Fruit fly (Drosophila melanogaster): ENCODE measurements around the gene syd.
A peak's percentile ranks its signal among the peaks of the same experiment; 100 is the strongest.

Gene syd

dm6 chr3L:7935933-7936494 is at the start of gene syd, which contains the start of gene Srp9:
Gene syd, minus strand, starts transcription at chr3L:7936120.
Gene Srp9, plus strand, starts transcription at chr3L:7936373.
- TF ChIP-seq CG10348 (GFP tag; IDR thresholded peaks at IDR 0.05) = no peak
- no peak for TF ChIP-seq Snoo (tag; optimal IDR thresholded peaks at IDR 0.05)
- TF ChIP-seq Pif1A (GFP tag; optimal IDR thresholded peaks at IDR 0.05) = no peak
- no peak for TF ChIP-seq CG34367 (tag; optimal IDR thresholded peaks at IDR 0.05)
- no peak for TF ChIP-seq rn (GFP tag; IDR thresholded peaks at IDR 0.05)
- no peak for TF ChIP-seq CG15710 (tag; optimal IDR thresholded peaks at IDR 0.05)
- TF ChIP-seq CG8301 (tag; optimal IDR thresholded peaks at IDR 0.05) = no peak
- no peak for TF ChIP-seq gl (tag; optimal IDR thresholded peaks at IDR 0.05)
- no peak for TF ChIP-seq CG12605 (GFP tag; IDR thresholded peaks at IDR 0.05)
- no peak for TF ChIP-seq CG17806 (tag; optimal IDR thresholded peaks at IDR 0.05)
- TF ChIP-seq CG13204 (GFP tag; optimal IDR thresholded peaks at IDR 0.05) = no peak

- TF ChIP-seq Pif1B (GFP tag; optimal IDR thresholded peaks at IDR 0.05) (no peak), CG17806 (tag; optimal IDR thresholded peaks at IDR 0.05) (no peak), EcR (GFP tag; optimal IDR thresholded peaks at IDR 0.05) (peak; percentile 75), rn (GFP tag; IDR thresholded peaks at IDR 0.05) (no peak), CG8301 (tag; optimal IDR thresholded peaks at IDR 0.05) (no peak), CG8159 (tag; optimal IDR thresholded peaks at IDR 0.05) (no peak), CG4496 (GFP tag; IDR thresholded peaks at IDR 0.05) (no peak), Snoo (tag; optimal IDR thresholded peaks at IDR 0.05) (no peak)
These were observed 48.8 kb upstream of the syd start for dm6 chr3L:7984623-7985237.

- TF ChIP-seq EcR (GFP tag; optimal IDR thresholded peaks at IDR 0.05) = peak; percentile 86
- peak; percentile 53 for TF ChIP-seq CG13204 (GFP tag; optimal IDR thresholded peaks at IDR 0.05)
- TF ChIP-seq CG4496 (GFP tag; IDR thresholded peaks at IDR 0.05) = no peak
These were observed 47.8 kb upstream of the syd start for dm6 chr3L:7983602-7984223.

DNA sequence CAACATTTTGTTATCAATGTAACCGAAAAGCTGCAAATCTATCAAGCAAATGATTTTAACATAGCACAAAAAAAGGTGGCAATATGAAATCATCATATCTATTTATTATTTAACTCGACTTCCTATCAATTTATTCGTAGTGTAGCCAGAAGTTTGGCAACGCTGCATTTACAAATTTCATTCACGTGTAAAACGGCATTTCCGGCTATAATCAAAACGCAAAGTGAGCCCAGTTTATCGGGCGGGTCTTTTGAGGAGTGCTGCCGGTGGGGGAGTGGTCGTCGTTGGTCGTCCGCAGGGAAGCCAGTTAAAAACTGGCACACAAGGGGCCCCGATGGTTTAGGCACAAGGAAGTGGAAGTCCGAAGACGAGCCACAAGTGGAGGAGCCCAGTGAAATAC is 46.0 kb upstream of the syd start:
- TF ChIP-seq CG34367 (tag; optimal IDR thresholded peaks at IDR 0.05) (no peak), EcR (GFP tag; optimal IDR thresholded peaks at IDR 0.05) (no peak), fd96Ca (GFP tag; IDR thresholded peaks at IDR 0.05) (no peak), CG17806 (tag; optimal IDR thresholded peaks at IDR 0.05) (no peak), Snoo (tag; optimal IDR thresholded peaks at IDR 0.05) (no peak), CG13204 (GFP tag; optimal IDR thresholded peaks at IDR 0.05) (no peak), CG14655 (GFP tag; optimal IDR thresholded peaks at IDR 0.05) (no peak), CG32121 (GFP tag; IDR thresholded peaks at IDR 0.05) (no peak), CG8301 (tag; optimal IDR thresholded peaks at IDR 0.05) (no peak), Pif1A (GFP tag; optimal IDR thresholded peaks at IDR 0.05) (no peak), gl (tag; optimal IDR thresholded peaks at IDR 0.05) (no peak), CG9948 (tag; optimal IDR thresholded peaks at IDR 0.05) (no peak), Pif1B (GFP tag; optimal IDR thresholded peaks at IDR 0.05) (no peak)

DNA sequence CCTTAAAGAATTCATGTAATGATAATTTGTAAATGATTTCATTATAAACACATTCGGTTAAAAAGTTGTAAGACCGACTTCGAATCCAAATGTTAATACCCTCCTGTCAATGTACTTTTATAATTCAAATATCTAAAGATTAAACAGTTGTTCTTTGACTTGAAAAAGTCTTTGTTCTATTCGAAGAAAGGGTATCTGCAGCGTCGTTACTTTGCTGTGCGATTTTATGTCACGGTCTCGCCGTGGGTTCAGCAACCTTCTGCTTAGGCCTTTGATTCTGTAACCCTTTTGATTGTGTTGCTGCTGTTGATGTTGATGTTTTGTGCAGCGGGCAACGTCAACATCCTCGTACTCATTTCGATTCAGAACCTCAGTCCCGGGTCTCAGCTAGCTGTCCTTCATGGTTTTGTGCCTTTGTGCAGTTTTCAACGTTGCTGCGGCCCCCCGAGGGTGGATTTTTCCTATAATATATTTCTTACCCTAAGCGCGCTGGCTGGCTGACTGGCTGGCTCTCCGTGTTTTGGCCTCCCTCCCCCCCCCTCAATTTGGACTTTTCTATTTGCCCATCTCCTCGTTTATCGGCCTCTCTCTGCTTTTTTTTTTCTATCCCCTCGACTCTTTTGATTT is 45.4 kb upstream of the syd start:
- TF ChIP-seq Ets98B (GFP tag; IDR thresholded peaks at IDR 0.05) (no peak), fd96Ca (GFP tag; IDR thresholded peaks at IDR 0.05) (no peak), EcR (GFP tag; optimal IDR thresholded peaks at IDR 0.05) (peak; percentile 82)

- TF ChIP-seq EcR (GFP tag; optimal IDR thresholded peaks at IDR 0.05) (peak; percentile 78), CG4496 (GFP tag; IDR thresholded peaks at IDR 0.05) (no peak), CG9948 (tag; optimal IDR thresholded peaks at IDR 0.05) (no peak), gl (tag; optimal IDR thresholded peaks at IDR 0.05) (peak; percentile 30)
These were observed 43.1 kb upstream of the syd start, which contains the start of gene nmo for dm6 chr3L:7978777-7979649. Gene nmo, plus strand, starts transcription at chr3L:7979046.

dm6 chr3L:7978550-7978776 is 42.5 kb upstream of the syd start, which contains the start of gene Pop4:
Gene Pop4, minus strand, starts transcription at chr3L:7978650.
- no peak for TF ChIP-seq CG34367 (tag; optimal IDR thresholded peaks at IDR 0.05)
- no peak for TF ChIP-seq EcR (GFP tag; optimal IDR thresholded peaks at IDR 0.05)
- TF ChIP-seq CG4496 (GFP tag; IDR thresholded peaks at IDR 0.05) = no peak
- TF ChIP-seq gl (tag; optimal IDR thresholded peaks at IDR 0.05) = no peak
- TF ChIP-seq CG15710 (tag; optimal IDR thresholded peaks at IDR 0.05) = no peak
- no peak for TF ChIP-seq CG13204 (GFP tag; optimal IDR thresholded peaks at IDR 0.05)
- no peak for TF ChIP-seq CG12605 (GFP tag; IDR thresholded peaks at IDR 0.05)
- no peak for TF ChIP-seq CG10348 (GFP tag; IDR thresholded peaks at IDR 0.05)
- TF ChIP-seq CG32121 (GFP tag; IDR thresholded peaks at IDR 0.05) = no peak
- no peak for TF ChIP-seq CG8301 (tag; optimal IDR thresholded peaks at IDR 0.05)
- no peak for TF ChIP-seq Pif1B (GFP tag; optimal IDR thresholded peaks at IDR 0.05)
- no peak for TF ChIP-seq Ets98B (GFP tag; IDR thresholded peaks at IDR 0.05)
